Fruit fly (Drosophila melanogaster): ENCODE results near the gene CG13847.

The CG13847 gene

DNA sequence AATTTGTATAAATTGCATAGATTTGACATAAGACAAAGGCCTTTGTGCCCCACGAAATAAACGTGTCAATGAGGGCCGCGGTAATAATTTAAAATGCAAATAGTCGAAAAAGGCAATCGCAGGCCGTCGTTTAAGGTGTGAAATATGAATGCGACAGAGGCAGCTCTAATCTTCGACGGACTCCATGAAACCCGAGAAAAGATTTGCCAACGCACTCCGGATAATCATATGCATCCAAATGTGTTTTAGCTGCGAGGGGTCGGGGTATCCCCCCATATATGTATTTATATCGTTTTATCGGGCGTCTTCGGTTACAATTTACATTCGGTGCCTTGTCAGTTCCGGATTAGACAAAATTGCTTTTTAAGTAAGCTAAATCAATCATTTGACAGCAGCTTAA lies 2.4 kb upstream of the CG13847 start:
- no peak for TF ChIP-seq pad (GFP tag; optimal IDR thresholded peaks at IDR 0.05)
- no peak for TF ChIP-seq Hr96 (GFP tag; optimal IDR thresholded peaks at IDR 0.05)
- TF ChIP-seq CG5204 (GFP tag; optimal IDR thresholded peaks at IDR 0.05), result no peak
- TF ChIP-seq bab1 (GFP tag; optimal IDR thresholded peaks at IDR 0.05), result no peak
- no peak for TF ChIP-seq cic (GFP tag; optimal IDR thresholded peaks at IDR 0.05)
- no peak for TF ChIP-seq CG11617 (GFP tag; optimal IDR thresholded peaks at IDR 0.05)
- TF ChIP-seq ovo (GFP tag; optimal IDR thresholded peaks at IDR 0.05), result no peak
- TF ChIP-seq cnc (optimal IDR thresholded peaks at IDR 0.05), result no peak
- no peak for TF ChIP-seq toe (GFP tag; optimal IDR thresholded peaks at IDR 0.05)
- TF ChIP-seq CG7045 (GFP tag; optimal IDR thresholded peaks at IDR 0.05), result no peak
- no peak for TF ChIP-seq CG33017 (tag; optimal IDR thresholded peaks at IDR 0.05)
- TF ChIP-seq CG7101 (tag; optimal IDR thresholded peaks at IDR 0.05), result no peak
- TF ChIP-seq CG14711 (tag; optimal IDR thresholded peaks at IDR 0.05), result no peak
- TF ChIP-seq CG1620 (GFP tag; optimal IDR thresholded peaks at IDR 0.05), result no peak
- no peak for TF ChIP-seq Mnt (GFP tag; optimal IDR thresholded peaks at IDR 0.05)
- TF ChIP-seq kay (GFP tag; ENCODE audit: borderline replicate concordance), result no peak
- no peak for TF ChIP-seq CG12768 (GFP tag; optimal IDR thresholded peaks at IDR 0.05)

DNA sequence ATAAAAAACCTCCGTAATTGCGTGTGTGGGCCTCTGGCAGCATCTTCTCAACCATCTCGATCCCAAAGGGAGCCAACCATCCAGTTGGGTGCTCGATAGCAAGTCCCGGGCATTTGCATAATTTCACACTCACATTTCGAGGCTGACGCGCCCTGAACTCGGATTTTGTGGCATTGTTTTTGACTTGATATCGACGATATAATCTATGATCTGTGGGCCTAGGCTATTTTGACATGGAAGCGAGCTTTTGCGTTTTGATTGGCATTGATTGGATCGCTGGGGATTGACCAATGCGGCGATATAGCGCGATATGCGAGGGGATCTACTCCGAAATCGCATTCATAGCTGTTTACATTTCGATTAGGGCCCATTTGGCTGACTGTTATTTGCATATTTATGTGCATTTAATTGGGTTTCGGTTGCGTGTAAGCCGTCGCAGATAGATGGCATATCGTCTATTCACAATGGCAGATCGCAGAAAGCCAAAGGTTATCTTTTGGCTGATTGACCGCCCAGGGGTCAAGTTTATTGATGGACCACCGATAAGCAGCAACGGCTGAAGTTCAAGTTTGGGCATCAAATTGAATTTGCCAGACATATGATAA lies 3.6 kb downstream of the CG13847 start:
- no peak for TF ChIP-seq cic (GFP tag; optimal IDR thresholded peaks at IDR 0.05)
- TF ChIP-seq CG14711 (tag; optimal IDR thresholded peaks at IDR 0.05), result no peak
- no peak for TF ChIP-seq CG1620 (GFP tag; optimal IDR thresholded peaks at IDR 0.05)
- no peak for TF ChIP-seq Mnt (GFP tag; optimal IDR thresholded peaks at IDR 0.05)
- no peak for TF ChIP-seq CG33017 (tag; optimal IDR thresholded peaks at IDR 0.05)
- TF ChIP-seq CG5204 (GFP tag; optimal IDR thresholded peaks at IDR 0.05), result no peak
- TF ChIP-seq bab1 (GFP tag; optimal IDR thresholded peaks at IDR 0.05), result no peak
- no peak for TF ChIP-seq toe (GFP tag; optimal IDR thresholded peaks at IDR 0.05)
- TF ChIP-seq tj (GFP tag; optimal IDR thresholded peaks at IDR 0.05), result no peak
- no peak for TF ChIP-seq pad (GFP tag; optimal IDR thresholded peaks at IDR 0.05)
- no peak for TF ChIP-seq ovo (GFP tag; optimal IDR thresholded peaks at IDR 0.05)
- no peak for TF ChIP-seq Crg-1 (GFP tag; optimal IDR thresholded peaks at IDR 0.05)
- no peak for TF ChIP-seq Clk (GFP tag; optimal IDR thresholded peaks at IDR 0.05)
- no peak for TF ChIP-seq kay (GFP tag; ENCODE audit: borderline replicate concordance)
- no peak for TF ChIP-seq Hr96 (GFP tag; optimal IDR thresholded peaks at IDR 0.05)
- TF ChIP-seq CG11617 (GFP tag; optimal IDR thresholded peaks at IDR 0.05), result no peak
- no peak for TF ChIP-seq cnc (optimal IDR thresholded peaks at IDR 0.05)
- no peak for TF ChIP-seq CG7045 (GFP tag; optimal IDR thresholded peaks at IDR 0.05)
- no peak for TF ChIP-seq CG12768 (GFP tag; optimal IDR thresholded peaks at IDR 0.05)

DNA sequence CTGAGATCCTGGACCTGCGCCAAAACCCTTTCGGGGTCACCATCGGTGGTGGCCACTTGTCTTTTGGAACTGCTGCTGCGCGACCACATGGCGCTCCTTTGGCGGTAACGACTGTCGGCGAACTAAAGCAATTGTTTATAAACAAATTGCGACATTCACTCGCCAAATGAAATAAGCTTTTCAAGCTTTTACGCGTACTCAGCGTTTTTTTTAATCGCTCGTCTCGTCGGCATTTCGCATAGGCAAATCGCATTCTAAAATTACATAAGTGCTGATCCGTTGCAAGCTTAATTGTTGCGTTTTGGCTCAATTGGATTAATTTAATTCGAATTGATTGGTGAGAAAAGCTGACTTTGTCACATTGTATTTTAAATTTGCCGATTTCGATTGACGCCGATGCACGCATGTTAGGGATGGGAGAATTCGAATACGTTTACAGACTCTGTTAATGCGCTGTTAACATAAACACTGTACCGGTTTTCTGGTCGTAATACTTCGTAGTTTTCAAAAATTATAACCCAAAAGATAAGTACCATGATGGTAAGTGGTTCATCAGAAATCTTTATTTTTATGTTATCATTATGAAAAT lies 11.3 kb downstream of the CG13847 start, which contains the start of gene pinta:
pinta (minus strand) TSS at position 328 of the 589 bp plus-strand sequence.
- TF ChIP-seq CG33017 (tag; optimal IDR thresholded peaks at IDR 0.05) (no peak), Clk (GFP tag; optimal IDR thresholded peaks at IDR 0.05) (no peak), toe (GFP tag; optimal IDR thresholded peaks at IDR 0.05) (no peak), CG14711 (tag; optimal IDR thresholded peaks at IDR 0.05) (no peak), CG12768 (GFP tag; optimal IDR thresholded peaks at IDR 0.05) (no peak), bab1 (GFP tag; optimal IDR thresholded peaks at IDR 0.05) (peak; percentile 8), Mnt (GFP tag; optimal IDR thresholded peaks at IDR 0.05) (peak; percentile 60), pad (GFP tag; optimal IDR thresholded peaks at IDR 0.05) (no peak), CG7045 (GFP tag; optimal IDR thresholded peaks at IDR 0.05) (no peak), cic (GFP tag; optimal IDR thresholded peaks at IDR 0.05) (peak; percentile 67), tj (GFP tag; optimal IDR thresholded peaks at IDR 0.05) (peak; percentile 97)

DNA sequence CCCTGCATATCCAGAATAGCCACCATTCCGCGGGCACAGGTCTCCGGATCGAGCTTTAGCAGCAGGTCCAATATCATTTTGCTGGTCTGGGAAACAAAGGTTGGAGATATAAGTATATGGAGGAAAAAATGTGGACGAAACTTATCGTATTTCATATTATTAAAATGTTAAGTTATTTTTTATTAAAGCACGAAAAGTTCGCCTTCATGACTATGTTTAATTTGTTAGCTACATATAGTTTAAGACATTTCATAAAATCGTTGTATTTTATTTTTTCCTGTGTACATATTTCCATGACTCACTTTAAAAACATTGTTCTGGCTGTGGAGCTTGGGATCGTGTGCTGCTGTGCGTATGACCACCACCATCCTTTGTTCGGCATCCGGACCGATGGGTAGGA lies 12.0 kb downstream of the CG13847 start:
- no peak for TF ChIP-seq kay (GFP tag; ENCODE audit: borderline replicate concordance)
- TF ChIP-seq tj (GFP tag; optimal IDR thresholded peaks at IDR 0.05), result no peak
- no peak for TF ChIP-seq CG33017 (tag; optimal IDR thresholded peaks at IDR 0.05)
- TF ChIP-seq CG14711 (tag; optimal IDR thresholded peaks at IDR 0.05), result no peak
- TF ChIP-seq CG7045 (GFP tag; optimal IDR thresholded peaks at IDR 0.05), result no peak
- TF ChIP-seq CG11617 (GFP tag; optimal IDR thresholded peaks at IDR 0.05), result no peak
- TF ChIP-seq ovo (GFP tag; optimal IDR thresholded peaks at IDR 0.05), result no peak
- TF ChIP-seq bab1 (GFP tag; optimal IDR thresholded peaks at IDR 0.05), result no peak
- no peak for TF ChIP-seq Clk (GFP tag; optimal IDR thresholded peaks at IDR 0.05)
- TF ChIP-seq pad (GFP tag; optimal IDR thresholded peaks at IDR 0.05), result no peak
- no peak for TF ChIP-seq CG1620 (GFP tag; optimal IDR thresholded peaks at IDR 0.05)
- TF ChIP-seq cnc (optimal IDR thresholded peaks at IDR 0.05), result no peak
- no peak for TF ChIP-seq CG5204 (GFP tag; optimal IDR thresholded peaks at IDR 0.05)
- TF ChIP-seq Mnt (GFP tag; optimal IDR thresholded peaks at IDR 0.05), result no peak

DNA sequence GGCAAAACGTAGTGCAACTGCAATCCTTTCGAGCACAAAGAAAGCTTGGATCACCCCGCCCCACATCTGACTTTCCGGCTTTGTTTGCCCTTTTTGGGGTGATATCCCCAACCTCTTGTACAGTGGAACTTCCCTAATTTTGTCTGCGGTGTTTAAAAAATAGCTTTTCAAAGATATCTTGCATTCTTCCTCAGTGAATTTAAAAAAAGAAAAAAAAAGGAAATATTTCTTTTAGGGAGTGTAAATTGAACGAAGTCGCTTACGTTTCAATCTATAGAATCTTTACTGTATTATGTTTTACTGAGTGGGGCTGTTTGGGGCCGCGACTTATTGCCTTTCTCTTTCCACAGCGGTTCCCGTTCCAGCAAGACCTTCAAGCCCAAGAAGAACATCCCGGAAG lies 14.3 kb downstream of the CG13847 start:
- TF ChIP-seq CG33017 (tag; optimal IDR thresholded peaks at IDR 0.05) (peak; percentile 54), cnc (optimal IDR thresholded peaks at IDR 0.05) (no peak), cic (GFP tag; optimal IDR thresholded peaks at IDR 0.05) (no peak), Crg-1 (GFP tag; optimal IDR thresholded peaks at IDR 0.05) (no peak), Hr96 (GFP tag; optimal IDR thresholded peaks at IDR 0.05) (peak; percentile 23), pad (GFP tag; optimal IDR thresholded peaks at IDR 0.05) (peak; percentile 2), CG1620 (GFP tag; optimal IDR thresholded peaks at IDR 0.05) (no peak), tj (GFP tag; optimal IDR thresholded peaks at IDR 0.05) (no peak), Clk (GFP tag; optimal IDR thresholded peaks at IDR 0.05) (no peak), toe (GFP tag; optimal IDR thresholded peaks at IDR 0.05) (no peak), CG7101 (tag; optimal IDR thresholded peaks at IDR 0.05) (peak; percentile 69), CG11617 (GFP tag; optimal IDR thresholded peaks at IDR 0.05) (no peak), CG14711 (tag; optimal IDR thresholded peaks at IDR 0.05) (peak; percentile 56), bab1 (GFP tag; optimal IDR thresholded peaks at IDR 0.05) (peak; percentile 90), CG7045 (GFP tag; optimal IDR thresholded peaks at IDR 0.05) (peak; percentile 6), ovo (GFP tag; optimal IDR thresholded peaks at IDR 0.05) (no peak), CG12768 (GFP tag; optimal IDR thresholded peaks at IDR 0.05) (no peak), CG5204 (GFP tag; optimal IDR thresholded peaks at IDR 0.05) (no peak), Mnt (GFP tag; optimal IDR thresholded peaks at IDR 0.05) (no peak), kay (GFP tag; ENCODE audit: borderline replicate concordance) (no peak)
